Fruit fly (Drosophila melanogaster) whole organism, pupa: Measurements from ENCODE around the gene CG12795.
A peak's percentile ranks its signal among the peaks of the same experiment; 100 is the strongest.

ENCODE experiments used
- CG10348 ChIP-seq: fragments of 200-800 bp; sonication (Bioruptor generic); IDR thresholded peaks from 2 replicates; pipeline ENCODE4 v1.3.6; 2022; ENCODE audit warnings: missing biosample characterization, missing genetic modification characterization
- CG12605 ChIP-seq: fragments of 200-800 bp; sonication (Bioruptor generic); IDR thresholded peaks from 2 replicates; pipeline ENCODE4 v1.3.6; 2022; ENCODE audit warnings: missing biosample characterization, missing genetic modification characterization
- CG13204 ChIP-seq: fragments of 200-800 bp; sonication (Bioruptor generic); optimal IDR thresholded peaks from 2 replicates; lab custom pipeline; 2018; ENCODE audit warnings: missing biosample characterization, mild to moderate bottlenecking, missing genetic modification characterization, moderate library complexity
- CG14655 ChIP-seq: fragments of 200-800 bp; sonication (Bioruptor generic); optimal IDR thresholded peaks from 3 replicates; lab custom pipeline; 2017; ENCODE audit warnings: mild to moderate bottlenecking, missing biosample characterization, missing genetic modification reagents, missing genetic modification characterization
- CG15710 ChIP-seq: fragments of 200-800 bp; sonication (Bioruptor generic); optimal IDR thresholded peaks from 2 replicates; lab custom pipeline; 2018; ENCODE audit warnings: missing biosample characterization, mild to moderate bottlenecking, missing genetic modification characterization, moderate library complexity
- CG17806 ChIP-seq: fragments of 200-800 bp; sonication (Bioruptor generic); optimal IDR thresholded peaks from 2 replicates; lab custom pipeline; 2018; ENCODE audit warnings: missing biosample characterization, mild to moderate bottlenecking, missing genetic modification characterization, moderate library complexity
- CG32121 ChIP-seq: fragments of 200-800 bp; sonication (Bioruptor generic); IDR thresholded peaks from 2 replicates; pipeline ENCODE4 v1.3.6; 2022; ENCODE audit warnings: missing biosample characterization, missing genetic modification characterization
- CG34367 ChIP-seq: fragments of 200-800 bp; sonication (Bioruptor generic); optimal IDR thresholded peaks from 2 replicates; lab custom pipeline; 2018; ENCODE audit warnings: missing biosample characterization, mild to moderate bottlenecking, missing genetic modification characterization
- CG4496 ChIP-seq: fragments of 200-800 bp; sonication (Bioruptor generic); IDR thresholded peaks from 3 replicates; pipeline ENCODE4 v1.3.6; 2022; ENCODE audit warnings: missing biosample characterization, missing genetic modification characterization
- CG8159 ChIP-seq: fragments of 200-800 bp; sonication (Bioruptor generic); optimal IDR thresholded peaks from 3 replicates; lab custom pipeline; 2018; ENCODE audit warnings: missing biosample characterization, mild to moderate bottlenecking, missing genetic modification characterization, moderate library complexity
- CG8301 ChIP-seq: fragments of 200-800 bp; sonication (Bioruptor generic); optimal IDR thresholded peaks from 2 replicates; lab custom pipeline; 2018; ENCODE audit warnings: missing biosample characterization, mild to moderate bottlenecking, missing genetic modification characterization
- CG9948 ChIP-seq: fragments of 200-800 bp; sonication (Bioruptor generic); optimal IDR thresholded peaks from 2 replicates; lab custom pipeline; 2018; ENCODE audit warnings: missing biosample characterization, mild to moderate bottlenecking, missing genetic modification characterization, moderate library complexity
- D1 ChIP-seq: fragments of 200-800 bp; sonication (Bioruptor generic); optimal IDR thresholded peaks from 2 replicates; lab custom pipeline; 2018; ENCODE audit warnings: missing biosample characterization, mild to moderate bottlenecking, missing genetic modification characterization, moderate library complexity
- EcR ChIP-seq: fragments of 200-800 bp; sonication (Bioruptor generic); optimal IDR thresholded peaks from 3 replicates; lab custom pipeline; 2019; ENCODE audit warnings: missing biosample characterization, missing genetic modification characterization, mild to moderate bottlenecking, moderate library complexity, missing genetic modification reagents
- Ets98B ChIP-seq: fragments of 200-800 bp; sonication (Bioruptor generic); IDR thresholded peaks from 2 replicates; pipeline ENCODE4 v1.3.6; 2022; ENCODE audit warnings: missing biosample characterization, missing genetic modification characterization
- Pif1A ChIP-seq: fragments of 200-800 bp; sonication (Bioruptor generic); optimal IDR thresholded peaks from 3 replicates; lab custom pipeline; 2016; ENCODE audit warnings: missing biosample characterization, missing genetic modification characterization
- Pif1B ChIP-seq: fragments of 200-800 bp; sonication (Bioruptor generic); optimal IDR thresholded peaks from 3 replicates; lab custom pipeline; 2016; ENCODE audit warnings: missing biosample characterization, missing genetic modification characterization
- Snoo ChIP-seq: fragments of 200-800 bp; sonication (Bioruptor generic); optimal IDR thresholded peaks from 3 replicates; lab custom pipeline; 2017; ENCODE audit warnings: missing biosample characterization, mild to moderate bottlenecking, missing genetic modification characterization, inconsistent platforms
- fd96Ca ChIP-seq: fragments of 200-800 bp; sonication (Bioruptor generic); IDR thresholded peaks from 3 replicates; pipeline ENCODE4 v1.3.6; 2022; ENCODE audit warnings: missing biosample characterization, missing genetic modification characterization
- gl ChIP-seq: fragments of 200-800 bp; sonication (Bioruptor generic); optimal IDR thresholded peaks from 2 replicates; lab custom pipeline; 2018; ENCODE audit warnings: missing biosample characterization, mild to moderate bottlenecking, missing genetic modification characterization
- rn ChIP-seq: fragments of 200-800 bp; sonication (Bioruptor generic); IDR thresholded peaks from 2 replicates; pipeline ENCODE4 v1.3.6; 2022; ENCODE audit warnings: missing biosample characterization, missing genetic modification characterization

Gene CG12795

DNA sequence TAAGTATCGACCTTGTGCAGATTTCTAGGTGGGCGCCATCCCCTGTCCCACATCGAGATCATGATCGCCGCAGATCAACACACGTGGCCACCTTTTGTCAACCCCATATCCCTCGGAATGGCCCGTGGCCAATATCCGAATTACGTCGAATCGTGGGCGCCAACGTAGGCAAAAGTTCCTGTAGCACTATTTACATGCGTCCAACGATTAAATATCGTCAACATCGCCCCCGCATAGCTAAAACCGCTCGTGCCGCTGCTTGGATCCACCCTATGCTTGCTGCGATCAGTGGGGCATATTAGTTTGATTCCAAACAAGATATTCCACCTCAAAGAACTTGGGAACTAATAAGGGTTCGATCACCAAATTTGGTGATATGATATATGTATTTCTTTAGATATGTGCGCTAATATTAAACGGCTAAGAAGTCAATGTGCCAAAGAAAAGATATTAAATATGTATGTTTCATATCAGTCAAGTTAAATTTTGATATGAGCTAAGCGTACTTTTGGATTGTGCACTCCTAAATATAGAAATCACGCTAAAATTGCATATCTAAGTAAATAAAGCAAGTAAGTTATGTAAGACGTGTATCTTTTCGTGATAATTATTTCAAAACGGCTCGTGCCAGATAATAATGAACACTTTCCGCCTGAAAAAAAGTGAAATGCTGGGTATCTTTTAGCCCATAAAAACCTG, 24.9 kb downstream of the CG12795 start:
- no peak for TF ChIP-seq CG34367 (tag; lab: Kevin White, UChicago)
- TF ChIP-seq CG8159 (tag; lab: Kevin White, UChicago), result peak; percentile 4
- TF ChIP-seq gl (tag; lab: Kevin White, UChicago), result no peak
- TF ChIP-seq CG9948 (tag; lab: Kevin White, UChicago), result no peak
- no peak for TF ChIP-seq EcR (GFP tag; lab: Kevin White, UChicago)
- TF ChIP-seq CG4496, result peak; percentile 28; the same call in 1 of the 3 replicates
- no peak for TF ChIP-seq CG17806
- TF ChIP-seq CG10348 (GFP tag; lab: Robert Waterston, UW), result no peak
- no peak; the same call in 1 of the 2 replicates for TF ChIP-seq CG32121 (GFP tag; lab: Robert Waterston, UW)
- TF ChIP-seq Snoo, result no peak
- TF ChIP-seq Ets98B (GFP tag; lab: Robert Waterston, UW), result no peak

dm6 chr2L:3478034-3478880, 26.0 kb downstream of the CG12795 start, which contains the start of gene Thor:
Gene Thor (plus strand): TSS chr2L:3478434.
- TF ChIP-seq CG9948 (tag; lab: Kevin White, UChicago) (no peak), CG13204 (GFP tag; lab: Kevin White, UChicago) (peak; percentile 45), Pif1B (no peak), CG34367 (tag; lab: Kevin White, UChicago) (no peak), fd96Ca (peak; percentile 50; the same call in 1 of the 3 replicates), CG15710 (tag; lab: Kevin White, UChicago) (no peak), gl (tag; lab: Kevin White, UChicago) (peak; percentile 47), Snoo (peak; percentile 60), CG4496 (peak; percentile 67; the same call in 2 of the 3 replicates), Ets98B (GFP tag; lab: Robert Waterston, UW) (peak; percentile 54; the same call in 1 of the 2 replicates), CG12605 (0 out of 2 replicates have a peak, but pooled peaks have one; percentile 27), CG8301 (tag; lab: Kevin White, UChicago) (peak; percentile 12), EcR (GFP tag; lab: Kevin White, UChicago) (peak; percentile 56), CG8159 (tag; lab: Kevin White, UChicago) (peak; percentile 6), CG32121 (GFP tag; lab: Robert Waterston, UW) (peak; percentile 53), Pif1A (GFP tag; lab: Kevin White, UChicago) (peak; percentile 30)
- TF ChIP-seq, all 21 proteins: peak for 12

- TF ChIP-seq CG4496 (no peak), CG12605 (no peak), EcR (GFP tag; lab: Kevin White, UChicago) (peak; percentile 17)
Measured at dm6 chr2L:3479697-3480442, 27.6 kb downstream of the CG12795 start.

DNA sequence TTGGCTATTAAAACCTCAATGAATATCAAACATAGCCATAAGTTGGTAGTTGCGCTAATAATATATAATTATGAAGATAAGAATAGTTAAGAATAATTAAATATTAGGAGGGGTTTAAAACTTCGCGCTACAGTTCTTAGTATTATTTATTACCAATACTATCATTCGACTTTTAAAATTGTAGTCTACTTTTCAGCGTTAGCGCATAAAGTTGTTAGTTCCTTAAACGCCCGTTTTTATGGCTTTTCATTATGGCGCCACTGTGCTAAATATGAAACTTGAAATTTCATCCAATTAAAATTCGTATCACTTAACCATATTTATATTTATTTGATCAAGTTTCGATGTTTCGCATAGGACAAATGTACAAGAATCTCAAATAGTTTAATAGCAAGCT, 28.2 kb downstream of the CG12795 start:
- no peak for TF ChIP-seq EcR (GFP tag; lab: Kevin White, UChicago)
- peak; percentile 41 for TF ChIP-seq D1 (tag; lab: Kevin White, UChicago)

dm6 chr2L:3482037-3482436, 29.8 kb downstream of the CG12795 start:
- peak; percentile 5 for TF ChIP-seq CG8159 (tag; lab: Kevin White, UChicago)
- TF ChIP-seq CG4496, result peak; percentile 78
- no peak for TF ChIP-seq CG9948 (tag; lab: Kevin White, UChicago)
- peak; percentile 41 for TF ChIP-seq Pif1A (GFP tag; lab: Kevin White, UChicago)
- peak; percentile 78 for TF ChIP-seq CG32121 (GFP tag; lab: Robert Waterston, UW)
- peak; percentile 76 for TF ChIP-seq CG8301 (tag; lab: Kevin White, UChicago)
- peak; percentile 88 for TF ChIP-seq Ets98B (GFP tag; lab: Robert Waterston, UW)
- peak; percentile 54 for TF ChIP-seq CG14655 (GFP tag; lab: Kevin White, UChicago)
- TF ChIP-seq Pif1B, result no peak

DNA sequence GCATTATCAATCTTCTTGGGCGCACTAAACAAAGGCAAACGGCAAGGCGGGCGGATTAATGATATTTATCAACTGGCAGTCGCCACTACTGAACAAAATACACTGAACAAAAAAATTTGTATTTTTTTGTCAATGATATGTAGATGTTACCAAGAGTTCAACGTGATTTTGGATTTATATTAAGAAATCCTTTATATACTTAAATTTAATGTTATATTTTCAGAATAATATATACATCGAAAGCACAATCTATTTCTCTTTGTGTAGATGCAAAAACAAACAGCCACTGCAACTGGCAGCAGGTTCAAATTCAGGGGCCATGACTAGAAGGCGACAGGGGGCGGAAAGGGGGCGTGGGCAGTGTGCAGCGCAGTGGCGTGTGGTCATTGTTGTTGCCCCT, 30.4 kb downstream of the CG12795 start:
- no peak for TF ChIP-seq gl (tag; lab: Kevin White, UChicago)
- no peak for TF ChIP-seq EcR (GFP tag; lab: Kevin White, UChicago)
- TF ChIP-seq CG15710 (tag; lab: Kevin White, UChicago), result peak; percentile 72
- TF ChIP-seq CG4496, result peak; percentile 83
- TF ChIP-seq Ets98B (GFP tag; lab: Robert Waterston, UW), result peak; percentile 82
- peak; percentile 60; the same call in 1 of the 3 replicates for TF ChIP-seq fd96Ca
- TF ChIP-seq CG12605, result peak; percentile 80
- peak; percentile 92 for TF ChIP-seq CG32121 (GFP tag; lab: Robert Waterston, UW)
- TF ChIP-seq Pif1B, result peak; percentile 13
- TF ChIP-seq Snoo, result no peak
- TF ChIP-seq CG9948 (tag; lab: Kevin White, UChicago), result peak; percentile 56
- peak; percentile 74 for TF ChIP-seq CG14655 (GFP tag; lab: Kevin White, UChicago)
- TF ChIP-seq CG8159 (tag; lab: Kevin White, UChicago), result peak; percentile 73
- peak; percentile 51; the same call in 1 of the 2 replicates for TF ChIP-seq CG10348 (GFP tag; lab: Robert Waterston, UW)
- TF ChIP-seq CG13204 (GFP tag; lab: Kevin White, UChicago), result no peak
- TF ChIP-seq CG8301 (tag; lab: Kevin White, UChicago), result peak; percentile 71
- no peak for TF ChIP-seq D1 (tag; lab: Kevin White, UChicago)
- no peak for TF ChIP-seq CG17806
- no peak for TF ChIP-seq CG34367 (tag; lab: Kevin White, UChicago)
- TF ChIP-seq Pif1A (GFP tag; lab: Kevin White, UChicago), result peak; percentile 14
- TF ChIP-seq rn (GFP tag; lab: Robert Waterston, UW), result peak; percentile 54; the same call in 1 of the 2 replicates
